Worm (Caenorhabditis elegans) whole organism, L4 larva: ENCODE results near the gene mct-6.
A peak's percentile ranks its signal among the peaks of the same experiment; 100 is the strongest.

Source experiments
- F37D6.2 ChIP-seq: sonication (generic microtip); optimal IDR thresholded peaks from 2 replicates; lab custom pipeline; 2016; ENCODE audit warnings: mild to moderate bottlenecking, missing genetic modification characterization, missing compliant biosample characterization
- T20F7.1 ChIP-seq: fragments of 200-800 bp; sonication (Bioruptor generic); optimal IDR thresholded peaks from 2 replicates; lab custom pipeline; 2018; ENCODE audit warnings: mild to moderate bottlenecking, missing genetic modification characterization, missing compliant biosample characterization
- Y105C5A.15 ChIP-seq: fragments of 200-800 bp; sonication (Bioruptor generic); IDR thresholded peaks from 2 replicates; pipeline ENCODE4 v1.3.6; 2022; ENCODE audit warnings: missing genetic modification characterization, missing compliant biosample characterization
- Y48G9A.11 ChIP-seq: fragments of 200-800 bp; sonication (Bioruptor generic); IDR thresholded peaks from 2 replicates; pipeline ENCODE4 v1.3.6; 2022; ENCODE audit warnings: missing genetic modification reagents, missing genetic modification characterization, missing compliant biosample characterization
- aha-1 ChIP-seq: fragments of 150-350 bp; peaks from one replicate; lab custom pipeline; 2014; ENCODE audit warnings: missing biosample characterization, missing genetic modification characterization
- attf-4 ChIP-seq: sonication (generic microtip); optimal IDR thresholded peaks from 3 replicates; lab custom pipeline; 2017; ENCODE audit warnings: missing biosample characterization, missing genetic modification characterization
- ceh-20 ChIP-seq: fragments of 200-800 bp; sonication (Bioruptor generic); IDR thresholded peaks from 2 replicates; pipeline ENCODE4 v1.3.6; 2022; ENCODE audit warnings: missing genetic modification reagents, missing genetic modification characterization, missing compliant biosample characterization
- ceh-28 ChIP-seq: fragments of 150-350 bp; optimal IDR thresholded peaks from 2 replicates; lab custom pipeline; 2014; ENCODE audit warnings: missing biosample characterization, missing genetic modification reagents, missing genetic modification characterization
- ceh-62 ChIP-seq: sonication (generic microtip); optimal IDR thresholded peaks from 2 replicates; lab custom pipeline; 2017; ENCODE audit warnings: missing biosample characterization, missing genetic modification characterization
- ces-1 ChIP-seq: fragments of 150-350 bp; sonication (generic microtip); optimal IDR thresholded peaks from 4 replicates; lab custom pipeline; 2014; ENCODE audit warnings: missing biosample characterization, missing genetic modification reagents, missing genetic modification characterization
- ctbp-1 ChIP-seq: fragments of 200-800 bp; sonication (Bioruptor generic); IDR thresholded peaks from 2 replicates; pipeline ENCODE4 v1.3.6; 2022; ENCODE audit warnings: missing genetic modification reagents, missing genetic modification characterization, missing compliant biosample characterization
- daf-12 ChIP-seq: fragments of 150-350 bp; optimal IDR thresholded peaks from 2 replicates; lab custom pipeline; 2014; ENCODE audit warnings: missing biosample characterization, missing genetic modification reagents, missing genetic modification characterization
- daf-16 ChIP-seq, 3 experiments: sonication (generic microtip); optimal IDR thresholded peaks; 2 replicates each; lab custom pipeline; 2016 to 2017; ENCODE audit warnings: missing genetic modification characterization in 3 of 3, missing genetic modification reagents in 3 of 3, mild to moderate bottlenecking in 2 of 3, missing compliant biosample characterization in 2 of 3, missing biosample characterization in 1 of 3, moderate library complexity in 1 of 3
- daf-8 ChIP-seq: fragments of 200-800 bp; sonication (Bioruptor generic); IDR thresholded peaks from 2 replicates; pipeline ENCODE4 v1.3.6; 2022; ENCODE audit warnings: missing genetic modification characterization, missing compliant biosample characterization
- dmd-6 ChIP-seq: fragments of 200-800 bp; sonication (Bioruptor generic); IDR thresholded peaks from 2 replicates; pipeline ENCODE4 v1.3.6; 2022; ENCODE audit warnings: missing genetic modification reagents, missing genetic modification characterization, missing compliant biosample characterization
- dmd-9 ChIP-seq: fragments of 200-800 bp; sonication (Bioruptor generic); IDR thresholded peaks from 2 replicates; pipeline ENCODE4 v1.3.6; 2022; ENCODE audit warnings: missing genetic modification reagents, missing genetic modification characterization, missing compliant biosample characterization
- dpl-1 ChIP-seq: fragments of 150-350 bp; optimal IDR thresholded peaks from 2 replicates; lab custom pipeline; 2014; ENCODE audit warnings: missing biosample characterization, missing genetic modification reagents, missing genetic modification characterization
- dve-1 ChIP-seq: sonication (generic microtip); optimal IDR thresholded peaks from 2 replicates; lab custom pipeline; 2017; ENCODE audit warnings: antibody characterized with exemption, mild to moderate bottlenecking, missing genetic modification characterization, missing compliant biosample characterization; ENCODE audit not compliant: insufficient read depth
- egl-27 ChIP-seq: sonication (generic microtip); optimal IDR thresholded peaks from 3 replicates; lab custom pipeline; 2017; ENCODE audit warnings: missing biosample characterization, missing genetic modification reagents, missing genetic modification characterization
- egl-43 ChIP-seq: fragments of 200-800 bp; sonication (Bioruptor generic); IDR thresholded peaks from 2 replicates; pipeline ENCODE4 v1.3.6; 2022; ENCODE audit warnings: missing genetic modification reagents, missing genetic modification characterization, missing compliant biosample characterization
- fos-1 ChIP-seq: fragments of 150-350 bp; optimal IDR thresholded peaks from 2 replicates; lab custom pipeline; 2014; ENCODE audit warnings: missing biosample characterization, missing genetic modification characterization
- hlh-11 ChIP-seq: fragments of 200-800 bp; sonication (Bioruptor generic); optimal IDR thresholded peaks from 2 replicates; lab custom pipeline; 2018; ENCODE audit warnings: mild to moderate bottlenecking, missing genetic modification characterization, missing compliant biosample characterization
- hlh-30 ChIP-seq: sonication (generic microtip); optimal IDR thresholded peaks from 2 replicates; lab custom pipeline; 2017; ENCODE audit warnings: antibody characterized with exemption, mild to moderate bottlenecking, missing genetic modification characterization, missing compliant biosample characterization; ENCODE audit not compliant: insufficient read depth
- lin-1 ChIP-seq: fragments of 200-800 bp; sonication (Bioruptor generic); IDR thresholded peaks from 2 replicates; pipeline ENCODE4 v1.3.6; 2022; ENCODE audit warnings: missing genetic modification reagents, missing genetic modification characterization, missing compliant biosample characterization
- lin-13 ChIP-seq: fragments of 150-350 bp; optimal IDR thresholded peaks from 2 replicates; lab custom pipeline; 2014; ENCODE audit warnings: missing biosample characterization, missing genetic modification reagents, missing genetic modification characterization
- lir-3 ChIP-seq: sonication (generic microtip); optimal IDR thresholded peaks from 2 replicates; lab custom pipeline; 2016; ENCODE audit warnings: mild to moderate bottlenecking, missing genetic modification characterization, missing compliant biosample characterization
- lsy-2 ChIP-seq, 2 experiments: fragments of 150-350 bp in 1 of 2; sonication (generic microtip) in 1 of 2; optimal IDR thresholded peaks; 2 replicates each; lab custom pipeline; 2014 to 2017; ENCODE audit warnings: missing biosample characterization in 2 of 2, missing genetic modification characterization in 2 of 2
- madf-5 ChIP-seq, 2 experiments: fragments of 200-800 bp; sonication (Bioruptor generic); IDR thresholded peaks; 2 replicates each; pipeline ENCODE4 v1.3.6; 2022; ENCODE audit warnings: missing compliant biosample characterization in 2 of 2, missing genetic modification characterization in 2 of 2
- mes-2 ChIP-seq: sonication (generic microtip); optimal IDR thresholded peaks from 2 replicates; lab custom pipeline; 2016; ENCODE audit warnings: missing genotype, mild to moderate bottlenecking, missing genetic modification characterization, missing compliant biosample characterization; ENCODE audit not compliant: poor library complexity, severe bottlenecking
- nhr-10 ChIP-seq: fragments of 150-350 bp; optimal IDR thresholded peaks from 2 replicates; lab custom pipeline; 2014; ENCODE audit warnings: missing biosample characterization, missing genetic modification characterization
- nhr-25 ChIP-seq: sonication (generic microtip); optimal IDR thresholded peaks from 2 replicates; lab custom pipeline; 2017; ENCODE audit warnings: missing genetic modification characterization, mild to moderate bottlenecking, missing compliant biosample characterization, antibody characterized with exemption, moderate library complexity, borderline replicate concordance; ENCODE audit not compliant: insufficient read depth
- nhr-28 ChIP-seq: fragments of 150-350 bp; optimal IDR thresholded peaks from 2 replicates; lab custom pipeline; 2014; ENCODE audit warnings: missing biosample characterization, missing genetic modification characterization
- nhr-48 ChIP-seq: sonication (generic microtip); optimal IDR thresholded peaks from 2 replicates; lab custom pipeline; 2016; ENCODE audit warnings: mild to moderate bottlenecking, missing genetic modification characterization, missing compliant biosample characterization
- php-3 ChIP-seq: fragments of 200-800 bp; sonication (Bioruptor generic); IDR thresholded peaks from 2 replicates; pipeline ENCODE4 v1.3.6; 2022; ENCODE audit warnings: missing genetic modification reagents, missing genetic modification characterization, missing compliant biosample characterization
- pqm-1 ChIP-seq: sonication (generic microtip); optimal IDR thresholded peaks from 2 replicates; lab custom pipeline; 2017; ENCODE audit warnings: missing biosample characterization, missing genetic modification characterization
- rbr-2 ChIP-seq: sonication (generic microtip); optimal IDR thresholded peaks from 2 replicates; lab custom pipeline; 2016; ENCODE audit warnings: missing genotype, missing genetic modification characterization, missing compliant biosample characterization
- sdz-12 ChIP-seq: fragments of 200-800 bp; sonication (Bioruptor generic); optimal IDR thresholded peaks from 2 replicates; lab custom pipeline; 2018; ENCODE audit warnings: mild to moderate bottlenecking, missing genetic modification characterization, missing compliant biosample characterization
- snpc-4 ChIP-seq: fragments of 150-350 bp; optimal IDR thresholded peaks from 2 replicates; lab custom pipeline; 2014; ENCODE audit warnings: missing biosample characterization, missing genetic modification characterization
- spr-1 ChIP-seq: sonication (generic microtip); optimal IDR thresholded peaks from 2 replicates; lab custom pipeline; 2016; ENCODE audit warnings: mild to moderate bottlenecking, missing genetic modification characterization, missing compliant biosample characterization
- tra-1 ChIP-seq: fragments of 200-800 bp; sonication (Bioruptor generic); IDR thresholded peaks from 2 replicates; pipeline ENCODE4 v1.3.6; 2022; ENCODE audit warnings: missing genetic modification reagents, missing genetic modification characterization, missing compliant biosample characterization
- unc-130 ChIP-seq: sonication (generic microtip); optimal IDR thresholded peaks from 2 replicates; lab custom pipeline; 2016; ENCODE audit warnings: missing genetic modification reagents, missing genetic modification characterization, missing compliant biosample characterization
- unc-39 ChIP-seq: sonication (generic microtip); optimal IDR thresholded peaks from 2 replicates; lab custom pipeline; 2017; ENCODE audit warnings: missing biosample characterization, missing genetic modification characterization
- unc-62 ChIP-seq, 3 experiments: fragments of 150-350 bp in 1 of 3; sonication (generic microtip); optimal IDR thresholded peaks in 2 of 3; peaks in 1 of 3; 1 replicate in 1 of 3; 2 replicates in 2 of 3; lab custom pipeline; 2014 to 2017; ENCODE audit warnings: missing biosample characterization in 3 of 3, missing genetic modification characterization in 3 of 3, missing genetic modification reagents in 3 of 3, missing genotype in 1 of 3
- vab-7 ChIP-seq: fragments of 200-800 bp; sonication (Bioruptor generic); IDR thresholded peaks from 2 replicates; pipeline ENCODE4 v1.3.6; 2022; ENCODE audit warnings: missing genetic modification reagents, missing genetic modification characterization, missing compliant biosample characterization
- zfp-2 ChIP-seq: sonication (generic microtip); optimal IDR thresholded peaks from 2 replicates; lab custom pipeline; 2016; ENCODE audit warnings: mild to moderate bottlenecking, missing genetic modification characterization, missing compliant biosample characterization

Gene mct-6

DNA sequence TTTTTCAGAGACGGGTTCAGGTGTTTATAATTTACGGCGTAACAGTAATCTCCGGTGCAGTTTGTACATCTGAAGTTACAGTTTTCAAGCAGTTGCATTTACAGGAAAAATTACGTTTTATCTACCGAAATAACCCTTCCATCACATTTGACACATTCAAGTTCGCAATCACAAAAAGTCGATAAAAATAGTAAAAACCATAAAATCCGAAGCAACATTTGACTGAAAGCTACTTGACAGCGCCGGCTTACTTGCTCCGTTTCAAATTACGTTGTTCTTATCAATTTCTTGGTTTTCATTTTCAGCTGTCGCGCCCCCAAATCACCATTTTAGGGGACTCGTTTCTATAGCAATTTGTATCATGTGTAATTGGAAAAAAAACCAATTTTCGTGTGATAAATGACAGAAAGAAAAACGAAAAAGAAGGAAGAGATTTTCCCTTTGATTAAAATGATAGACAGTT lies 12.5 kb upstream of the mct-6 start, which contains the start of gene T01C8.3:
T01C8.3 (minus strand) TSS at position 413 of the 463 bp plus-strand sequence.
- TF ChIP-seq ceh-20 (peak; percentile 31; the same call in 1 of the 2 replicates), unc-62 (GFP tag; optimal IDR thresholded peaks at IDR 0.05 in 1 of 2; lab: Kevin White, UChicago) (peak in 1 of 2 experiments; percentile 86), unc-62 (tag; optimal IDR thresholded peaks at IDR 0.05; lab: Kevin White, UChicago) (no peak), hlh-11 (tag; lab: Kevin White, UChicago) (peak; percentile 8), dve-1 (tag; lab: Kevin White, UChicago) (peak; percentile 18), daf-16 (GFP tag; optimal IDR thresholded peaks at IDR 0.05; lab: Kevin White, UChicago) (no peak), daf-16 (tag; optimal IDR thresholded peaks at IDR 0.05; lab: Kevin White, UChicago) (no peak), snpc-4 (tag; lab: Kevin White, UChicago) (no peak), nhr-25 (no peak), ces-1 (GFP tag; lab: Kevin White, UChicago) (no peak), tra-1 (GFP tag; lab: Robert Waterston, UW) (peak; percentile 89), lsy-2 (tag; optimal IDR thresholded peaks at IDR 0.05; lab: Kevin White, UChicago) (no peak), lin-1 (GFP tag; lab: Robert Waterston, UW) (0 out of 2 replicates have a peak, but pooled peaks have one; percentile 35), dmd-6 (GFP tag; lab: Robert Waterston, UW) (peak; percentile 89), php-3 (GFP tag; lab: Robert Waterston, UW) (0 out of 2 replicates have a peak, but pooled peaks have one; percentile 18), ceh-62 (tag; lab: Kevin White, UChicago) (no peak), vab-7 (GFP tag; lab: Robert Waterston, UW) (no peak), aha-1 (tag; lab: Kevin White, UChicago) (peak; percentile 44)

- TF ChIP-seq lir-3 (tag; lab: Kevin White, UChicago) (no peak), hlh-30 (peak; percentile 93), hlh-11 (tag; lab: Kevin White, UChicago) (peak; percentile 78), dpl-1 (GFP tag; lab: Kevin White, UChicago) (no peak), pqm-1 (tag; lab: Kevin White, UChicago) (peak; percentile 90), fos-1 (tag; lab: Kevin White, UChicago) (no peak), egl-43 (GFP tag; lab: Robert Waterston, UW) (no peak), ceh-20 (peak; percentile 77; the same call in 1 of the 2 replicates), daf-12 (tag; lab: Kevin White, UChicago) (no peak), egl-27 (tag; lab: Kevin White, UChicago) (no peak), nhr-48 (tag; lab: Kevin White, UChicago) (peak; percentile 42), ceh-28 (tag; lab: Kevin White, UChicago) (no peak), rbr-2 (tag; lab: Kevin White, UChicago) (no peak), mes-2 (no peak), unc-130 (GFP tag; lab: Kevin White, UChicago) (no peak), nhr-28 (tag; lab: Kevin White, UChicago) (peak; percentile 64), daf-16 (GFP tag; optimal IDR thresholded peaks at IDR 0.05; lab: Kevin White, UChicago) (no peak), daf-16 (tag; optimal IDR thresholded peaks at IDR 0.05; lab: Kevin White, UChicago) (peak; percentile 20), php-3 (GFP tag; lab: Robert Waterston, UW) (no peak), Y105C5A.15 (no peak), madf-5 (GFP tag; IDR thresholded peaks at IDR 0.05; lab: Robert Waterston, UW) (no peak), unc-62 (GFP tag; optimal IDR thresholded peaks at IDR 0.05 in 1 of 2; lab: Kevin White, UChicago) (peak in 1 of 2 experiments; percentile 80), unc-62 (tag; optimal IDR thresholded peaks at IDR 0.05; lab: Kevin White, UChicago) (no peak), dve-1 (tag; lab: Kevin White, UChicago) (peak; percentile 28), vab-7 (GFP tag; lab: Robert Waterston, UW) (no peak), spr-1 (no peak), F37D6.2 (tag; lab: Kevin White, UChicago) (no peak), dmd-6 (GFP tag; lab: Robert Waterston, UW) (peak; percentile 92), ces-1 (GFP tag; lab: Kevin White, UChicago) (no peak), T20F7.1 (GFP tag; lab: Kevin White, UChicago) (peak; percentile 3), sdz-12 (GFP tag; lab: Kevin White, UChicago) (no peak), dmd-9 (GFP tag; lab: Robert Waterston, UW) (no peak), lin-13 (GFP tag; lab: Kevin White, UChicago) (no peak), unc-39 (tag; lab: Kevin White, UChicago) (no peak), zfp-2 (tag; lab: Kevin White, UChicago) (no peak), nhr-10 (tag; lab: Kevin White, UChicago) (no peak), ceh-62 (tag; lab: Kevin White, UChicago) (no peak), daf-8 (GFP tag; lab: Robert Waterston, UW) (no peak), Y48G9A.11 (GFP tag; lab: Robert Waterston, UW) (no peak), attf-4 (tag; lab: Kevin White, UChicago) (no peak), lin-1 (GFP tag; lab: Robert Waterston, UW) (no peak), ctbp-1 (GFP tag; lab: Robert Waterston, UW) (no peak)
These were observed 5.1 kb upstream of the mct-6 start for ce11 chrX:16775335-16775835.
